Fruit fly (Drosophila melanogaster): ENCODE measurements around the gene CG5676.
A peak's percentile ranks its signal among the peaks of the same experiment; 100 is the strongest.

Gene CG5676

dm6 chr2L:10220501-10221386 is 34.9 kb downstream of the CG5676 start, which contains the start of the genes Npc1a and Prosalpha6 (continued):
- TF ChIP-seq E2f2 (GFP tag; IDR thresholded peaks at IDR 0.05), result no peak; the same call in 1 of the 2 replicates
- TF ChIP-seq C15 (GFP tag; IDR thresholded peaks at IDR 0.05), result no peak
- no peak for TF ChIP-seq emc (GFP tag; optimal IDR thresholded peaks at IDR 0.05)
- no peak for TF ChIP-seq CG4730 (GFP tag; IDR thresholded peaks at IDR 0.05)
- TF ChIP-seq Hmx (GFP tag; optimal IDR thresholded peaks at IDR 0.05), result no peak
- TF ChIP-seq H15 (GFP tag; IDR thresholded peaks at IDR 0.05), result no peak
- peak; percentile 66; the same call in 2 of the 4 replicates for TF ChIP-seq Dll (GFP tag; IDR thresholded peaks at IDR 0.05; ENCODE audit: partially characterized antibody)
- 0 out of 2 replicates have a peak, but pooled peaks have one; percentile 27 for TF ChIP-seq nerfin-2 (GFP tag; IDR thresholded peaks at IDR 0.05; ENCODE audit: partially characterized antibody)
- TF ChIP-seq ttk (GFP tag; IDR thresholded peaks at IDR 0.05), result no peak
- TF ChIP-seq zfh2 (GFP tag; optimal IDR thresholded peaks at IDR 0.05), result peak; percentile 25
- no peak for TF ChIP-seq corto (GFP tag; optimal IDR thresholded peaks at IDR 0.05)
- peak; percentile 28 for TF ChIP-seq CG13775 (GFP tag; optimal IDR thresholded peaks at IDR 0.05)
- TF ChIP-seq Xbp1 (GFP tag; optimal IDR thresholded peaks at IDR 0.05), result peak; percentile 15
- peak; percentile 56; the same call in 2 of the 3 replicates for TF ChIP-seq CG6791 (GFP tag; IDR thresholded peaks at IDR 0.05; ENCODE audit: partially characterized antibody)
- TF ChIP-seq cad (GFP tag; optimal IDR thresholded peaks at IDR 0.05), result no peak
- TF ChIP-seq ewg (GFP tag; optimal IDR thresholded peaks at IDR 0.05), result no peak
- TF ChIP-seq insv (GFP tag; optimal IDR thresholded peaks at IDR 0.05), result peak in 1 of 2 experiments; percentile 58
- peak; percentile 30 for TF ChIP-seq Mad (GFP tag; optimal IDR thresholded peaks at IDR 0.05)
- peak; percentile 63 for TF ChIP-seq CG12659 (GFP tag; optimal IDR thresholded peaks at IDR 0.05)
- no peak for TF ChIP-seq Chrac-16 (GFP tag; optimal IDR thresholded peaks at IDR 0.05)
- peak; percentile 66; the same call in 2 of the 3 replicates for TF ChIP-seq HLH4C (GFP tag; IDR thresholded peaks at IDR 0.05; ENCODE audit: partially characterized antibody)
- no peak for TF ChIP-seq fd64A (GFP tag; optimal IDR thresholded peaks at IDR 0.05)
- TF ChIP-seq Scr (GFP tag; IDR thresholded peaks at IDR 0.05; ENCODE audit: partially characterized antibody), result peak; percentile 69
- peak; percentile 66; the same call in 1 of the 2 replicates for TF ChIP-seq inv (GFP tag; IDR thresholded peaks at IDR 0.05; ENCODE audit: partially characterized antibody)
- TF ChIP-seq Poxn (GFP tag; IDR thresholded peaks at IDR 0.05), result no peak
- TF ChIP-seq dm (GFP tag; optimal IDR thresholded peaks at IDR 0.05), result no peak
- peak; percentile 47 for TF ChIP-seq CG8924 (tag; optimal IDR thresholded peaks at IDR 0.05)
- peak; percentile 46 for TF ChIP-seq Hsf (GFP tag; optimal IDR thresholded peaks at IDR 0.05)
- TF ChIP-seq wdn (GFP tag; IDR thresholded peaks at IDR 0.05), result no peak
- peak; percentile 11 for TF ChIP-seq CG4617 (GFP tag; optimal IDR thresholded peaks at IDR 0.05; ENCODE audit: borderline replicate concordance)
- peak; percentile 95 for TF ChIP-seq pfk (GFP tag; optimal IDR thresholded peaks at IDR 0.05)
- TF ChIP-seq bowl (GFP tag; IDR thresholded peaks at IDR 0.05), result no peak
- TF ChIP-seq pros (GFP tag; optimal IDR thresholded peaks at IDR 0.05), result no peak
- TF ChIP-seq so (GFP tag; IDR thresholded peaks at IDR 0.05), result peak; percentile 39; the same call in 1 of the 3 replicates
- TF ChIP-seq YL-1 (GFP tag; optimal IDR thresholded peaks at IDR 0.05), result no peak
- TF ChIP-seq CG11560 (tag; IDR thresholded peaks at IDR 0.05), result peak; percentile 91; the same call in 2 of the 3 replicates
- no peak for TF ChIP-seq ind (GFP tag; optimal IDR thresholded peaks at IDR 0.05)
- TF ChIP-seq CG2202 (tag; optimal IDR thresholded peaks at IDR 0.05), result no peak
- TF ChIP-seq org-1 (GFP tag; optimal IDR thresholded peaks at IDR 0.05), result no peak
- TF ChIP-seq Mes4 (GFP tag; optimal IDR thresholded peaks at IDR 0.05), result no peak
- no peak for TF ChIP-seq CG2129 (GFP tag; IDR thresholded peaks at IDR 0.05; ENCODE audit: partially characterized antibody)
- peak in 1 of 3 experiments; percentile 31 for TF ChIP-seq lola (GFP tag; optimal IDR thresholded peaks at IDR 0.05)
- TF ChIP-seq run (tag; optimal IDR thresholded peaks at IDR 0.05), result no peak
- TF ChIP-seq pnt (GFP tag; optimal IDR thresholded peaks at IDR 0.05), result no peak
- TF ChIP-seq ci (GFP tag; IDR thresholded peaks at IDR 0.05), result no peak
- no peak for TF ChIP-seq Hey (tag; optimal IDR thresholded peaks at IDR 0.05)
- TF ChIP-seq Ets65A (GFP tag), result peak; percentile 92
- peak; percentile 21 for TF ChIP-seq CG5180 (GFP tag; optimal IDR thresholded peaks at IDR 0.05)

Measured in whole organism, embryonic.